Worm (Caenorhabditis elegans): Measurements from ENCODE around the gene E01G6.2.

DNA sequence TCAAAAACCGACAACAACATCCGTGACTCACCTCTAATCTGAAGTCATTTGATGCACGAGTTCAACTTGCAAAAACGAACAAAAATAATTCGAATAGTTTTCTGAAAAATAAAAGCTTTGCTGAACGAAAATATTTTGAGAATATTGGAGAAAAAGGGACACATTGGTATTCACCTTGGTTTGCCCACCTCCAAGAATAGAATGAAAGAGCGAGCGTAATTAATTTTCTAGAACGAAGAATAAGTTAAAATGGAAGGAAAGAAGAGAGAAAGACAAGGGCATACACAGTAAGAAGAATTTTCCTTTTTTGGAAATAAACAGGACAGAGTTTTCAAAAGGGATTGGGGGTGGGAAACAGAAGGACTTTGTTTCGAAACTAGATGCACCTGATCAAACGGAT is 43.6 kb upstream of the E01G6.2 start, which contains the start of gene cab-1:
- TF ChIP-seq flt-1 (GFP tag; IDR thresholded peaks at IDR 0.05) (no peak), B0310.2 (tag; optimal IDR thresholded peaks at IDR 0.05) (no peak), ama-1 (optimal IDR thresholded peaks at IDR 0.05) (no peak), tra-4 (tag; optimal IDR thresholded peaks at IDR 0.05) (no peak), pes-1 (GFP tag; IDR thresholded peaks at IDR 0.05) (no peak), tbx-37 (GFP tag; conservative IDR thresholded peaks at IDR 0.05) (no peak), tbx-11 (GFP tag; IDR thresholded peaks at IDR 0.05) (no peak), hmg-4 (GFP tag; optimal IDR thresholded peaks at IDR 0.05) (no peak), F13C5.2 (tag; optimal IDR thresholded peaks at IDR 0.05) (no peak), aly-1 (tag; optimal IDR thresholded peaks at IDR 0.05) (no peak), hnd-1 (tag; optimal IDR thresholded peaks at IDR 0.05) (no peak), ets-7 (tag; optimal IDR thresholded peaks at IDR 0.05) (no peak)
